Worm (Caenorhabditis elegans): Measurements from ENCODE around the gene C35D6.4.

Gene C35D6.4

ce11 chrIV:16399017-16399416 lies 48.2 kb downstream of the C35D6.4 start (continued):
- no peak for TF ChIP-seq F22D6.2 (tag; optimal IDR thresholded peaks at IDR 0.05)
- no peak for TF ChIP-seq B0035.1 (tag; optimal IDR thresholded peaks at IDR 0.05)
- no peak for TF ChIP-seq ztf-6 (GFP tag; IDR thresholded peaks at IDR 0.05)
- peak; percentile 45 for TF ChIP-seq F23B12.7 (tag; optimal IDR thresholded peaks at IDR 0.05; ENCODE audit: insufficient read depth)
- no peak for TF ChIP-seq F10E7.11 (tag; optimal IDR thresholded peaks at IDR 0.05)
- TF ChIP-seq nfya-1 (tag; optimal IDR thresholded peaks at IDR 0.05; ENCODE audit: borderline replicate concordance, insufficient read depth): no peak
- peak; percentile 29 for TF ChIP-seq lin-40 (tag; optimal IDR thresholded peaks at IDR 0.05)
- peak in 1 of 2 experiments; percentile 11 for TF ChIP-seq let-607 (tag; optimal IDR thresholded peaks at IDR 0.05)
- peak; percentile 68 for TF ChIP-seq ceh-100 (GFP tag; IDR thresholded peaks at IDR 0.05)
- TF ChIP-seq unc-62 (GFP tag; optimal IDR thresholded peaks at IDR 0.05): no peak
- no peak for TF ChIP-seq madf-8 (GFP tag; conservative IDR thresholded peaks at IDR 0.05)
- peak; percentile 84 for TF ChIP-seq hmg-20 (GFP tag; IDR thresholded peaks at IDR 0.05)
- no peak for TF ChIP-seq sea-2 (GFP tag; IDR thresholded peaks at IDR 0.05)
- no peak for TF ChIP-seq repo-1 (tag; optimal IDR thresholded peaks at IDR 0.05)
- peak; percentile 21 for TF ChIP-seq attf-5 (GFP tag; optimal IDR thresholded peaks at IDR 0.05)
- peak; percentile 31 for TF ChIP-seq snpc-3.4 (tag; optimal IDR thresholded peaks at IDR 0.05)
- no peak for TF ChIP-seq let-526 (GFP tag; IDR thresholded peaks at IDR 0.05)
- TF ChIP-seq tbp1 (GFP tag; optimal IDR thresholded peaks at IDR 0.05): peak; percentile 96
- no peak for TF ChIP-seq B0336.3 (GFP tag; IDR thresholded peaks at IDR 0.05)
- no peak for TF ChIP-seq ccch-3 (GFP tag; optimal IDR thresholded peaks at IDR 0.05)
- no peak for TF ChIP-seq lsy-27 (tag; optimal IDR thresholded peaks at IDR 0.05; ENCODE audit: borderline replicate concordance, insufficient read depth)
- TF ChIP-seq ztf-18 (tag; optimal IDR thresholded peaks at IDR 0.05): peak; percentile 84
- TF ChIP-seq nhr-179 (tag; optimal IDR thresholded peaks at IDR 0.05): peak; percentile 56
- TF ChIP-seq aptf-3 (GFP tag; IDR thresholded peaks at IDR 0.05): 0 out of 2 replicates have a peak, but pooled peaks have one; percentile 55
- no peak for TF ChIP-seq sdz-38 (tag; optimal IDR thresholded peaks at IDR 0.05)
- TF ChIP-seq tbx-9 (tag; optimal IDR thresholded peaks at IDR 0.05; ENCODE audit: borderline replicate concordance): no peak
- TF ChIP-seq madf-3 (GFP tag; IDR thresholded peaks at IDR 0.05): no peak
- TF ChIP-seq somi-1 (GFP tag; optimal IDR thresholded peaks at IDR 0.05): no peak
- TF ChIP-seq ztf-25 (GFP tag; IDR thresholded peaks at IDR 0.05): 0 out of 2 replicates have a peak, but pooled peaks have one; percentile 61
- TF ChIP-seq F49E8.2 (tag; optimal IDR thresholded peaks at IDR 0.05; ENCODE audit: insufficient read depth): peak; percentile 67
- peak; percentile 42 for TF ChIP-seq athp-1 (tag; optimal IDR thresholded peaks at IDR 0.05)
- no peak for TF ChIP-seq gei-17 (GFP tag; optimal IDR thresholded peaks at IDR 0.05)
- peak; percentile 92 for TF ChIP-seq rpc-1 (optimal IDR thresholded peaks at IDR 0.05)
- peak; percentile 91 for TF ChIP-seq rpc-1 (tag; optimal IDR thresholded peaks at IDR 0.05)
- TF ChIP-seq mxl-1 (tag; optimal IDR thresholded peaks at IDR 0.05): peak; percentile 64
- TF ChIP-seq ceh-79 (tag; optimal IDR thresholded peaks at IDR 0.05): peak; percentile 66
- no peak for TF ChIP-seq Y79H2A.3 (GFP tag; conservative IDR thresholded peaks at IDR 0.05)
- TF ChIP-seq F39B2.1 (GFP tag; IDR thresholded peaks at IDR 0.05): no peak
- no peak for TF ChIP-seq B0019.2 (GFP tag; conservative IDR thresholded peaks at IDR 0.05)
- no peak for TF ChIP-seq hlh-26 (GFP tag; conservative IDR thresholded peaks at IDR 0.05)
- TF ChIP-seq B0261.1 (tag; optimal IDR thresholded peaks at IDR 0.05): peak; percentile 82
- no peak for TF ChIP-seq nhr-80 (tag; optimal IDR thresholded peaks at IDR 0.05)
- TF ChIP-seq aptf-2 (GFP tag; conservative IDR thresholded peaks at IDR 0.05): no peak
- no peak for TF ChIP-seq cebp-2 (GFP tag; IDR thresholded peaks at IDR 0.05)
- peak; percentile 62 for TF ChIP-seq rcor-1 (GFP tag; IDR thresholded peaks at IDR 0.05)
- TF ChIP-seq D2030.7 (GFP tag; IDR thresholded peaks at IDR 0.05): peak; percentile 85
- peak; percentile 48 for TF ChIP-seq madf-10 (tag; optimal IDR thresholded peaks at IDR 0.05)
- no peak for TF ChIP-seq Y67H2A.10 (GFP tag; conservative IDR thresholded peaks at IDR 0.05)
- no peak for TF ChIP-seq him-1 (tag; optimal IDR thresholded peaks at IDR 0.05)

Measured in whole organism, young adult.